Worm (Caenorhabditis elegans) whole organism, L1 larva: ENCODE results near the gene F58E2.5.

ENCODE experiments used
- ceh-63 ChIP-seq: fragments of 200-800 bp; sonication (Bioruptor generic); optimal IDR thresholded peaks from 2 replicates; lab custom pipeline; 2018; ENCODE audit warnings: mild to moderate bottlenecking, missing genetic modification characterization, missing compliant biosample characterization
- elt-3 ChIP-seq, 6 experiments: fragments of 150-350 bp in 1 of 6; sonication (generic microtip); optimal IDR thresholded peaks; 2 replicates each; lab custom pipeline; 2017 to 2018; ENCODE audit warnings: missing biosample characterization in 6 of 6, missing genetic modification characterization in 6 of 6, inconsistent platforms in 1 of 6
- fos-1 ChIP-seq: fragments of 150-350 bp; optimal IDR thresholded peaks from 2 replicates; lab custom pipeline; 2014; ENCODE audit warnings: missing biosample characterization, missing genetic modification characterization
- lir-3 ChIP-seq: sonication (generic microtip); optimal IDR thresholded peaks from 2 replicates; lab custom pipeline; 2016; ENCODE audit warnings: mild to moderate bottlenecking, missing genetic modification characterization, moderate library complexity, missing compliant biosample characterization; ENCODE audit not compliant: poor library complexity
- lsy-2 ChIP-seq, 2 experiments: fragments of 150-350 bp; optimal IDR thresholded peaks; 2 replicates each; lab custom pipeline; 2014; ENCODE audit warnings: missing biosample characterization in 2 of 2, missing genetic modification characterization in 2 of 2
- mef-2 ChIP-seq: fragments of 150-350 bp; optimal IDR thresholded peaks from 2 replicates; lab custom pipeline; 2014; ENCODE audit warnings: missing biosample characterization, missing genetic modification characterization
- snpc-4 ChIP-seq: fragments of 150-350 bp; optimal IDR thresholded peaks from 2 replicates; lab custom pipeline; 2014; ENCODE audit warnings: missing biosample characterization, missing genetic modification characterization
- tbx-2 ChIP-seq: sonication (generic microtip); optimal IDR thresholded peaks from 2 replicates; lab custom pipeline; 2016; ENCODE audit warnings: missing genetic modification characterization, missing compliant biosample characterization
- tlp-1 ChIP-seq: fragments of 150-350 bp; optimal IDR thresholded peaks from 2 replicates; lab custom pipeline; 2014; ENCODE audit warnings: missing biosample characterization, missing genetic modification characterization
- zip-4 ChIP-seq: fragments of 200-800 bp; sonication (Bioruptor generic); optimal IDR thresholded peaks from 2 replicates; lab custom pipeline; 2018; ENCODE audit warnings: mild to moderate bottlenecking, missing genetic modification characterization, moderate library complexity, missing compliant biosample characterization

DNA sequence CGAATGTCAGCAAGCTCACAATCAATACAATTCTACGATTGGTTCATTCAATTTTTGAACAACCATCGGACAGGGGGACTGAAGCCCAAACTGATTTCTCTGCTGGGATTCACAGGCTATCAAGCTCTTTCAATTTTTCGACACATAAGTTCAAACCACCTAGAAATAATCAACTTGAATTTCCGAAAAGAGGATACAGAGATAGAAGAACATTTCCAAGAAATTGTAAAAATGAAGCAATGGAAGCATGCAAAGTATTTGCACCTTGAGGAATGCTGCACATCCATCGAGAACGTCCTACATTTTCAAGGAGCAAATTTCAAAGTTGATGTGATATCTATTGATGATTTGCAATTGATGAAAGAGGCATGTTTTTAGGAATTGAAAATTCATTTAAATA lies 23.0 kb downstream of the F58E2.5 start:
- TF ChIP-seq elt-3 (tag; optimal IDR thresholded peaks at IDR 0.05; lab: Kevin White, UChicago) = no peak
- no peak for TF ChIP-seq tlp-1
- TF ChIP-seq fos-1 (tag; lab: Kevin White, UChicago) = no peak
- TF ChIP-seq snpc-4 (tag; lab: Kevin White, UChicago) = no peak
- TF ChIP-seq lsy-2 (tag; optimal IDR thresholded peaks at IDR 0.05; lab: Kevin White, UChicago) = no peak
- TF ChIP-seq tbx-2 (tag; lab: Kevin White, UChicago) = no peak
- no peak for TF ChIP-seq mef-2
- no peak for TF ChIP-seq ceh-63 (GFP tag; lab: Kevin White, UChicago)
- TF ChIP-seq lir-3 (tag; lab: Kevin White, UChicago) = no peak
- TF ChIP-seq zip-4 (GFP tag; lab: Kevin White, UChicago) = no peak
